Fruit fly (Drosophila melanogaster) whole organism, prepupa: Measurements from ENCODE around the gene wntD.

Experiments
- Blimp-1 ChIP-seq: fragments of 200-800 bp; sonication (Bioruptor generic); optimal IDR thresholded peaks from 3 replicates; lab custom pipeline; 2017; ENCODE audit warnings: missing biosample characterization, missing genetic modification characterization, mild to moderate bottlenecking, moderate library complexity, missing genetic modification reagents
- CG10669 ChIP-seq: fragments of 200-800 bp; sonication (Bioruptor generic); optimal IDR thresholded peaks from 3 replicates; lab custom pipeline; 2018; ENCODE audit warnings: missing biosample characterization, mild to moderate bottlenecking, missing genetic modification characterization, moderate library complexity
- CG11902 ChIP-seq: fragments of 200-800 bp; sonication (Bioruptor generic); optimal IDR thresholded peaks from 3 replicates; lab custom pipeline; 2016; ENCODE audit warnings: missing biosample characterization, missing genetic modification characterization
- CG15336 ChIP-seq: fragments of 200-800 bp; sonication (Bioruptor generic); IDR thresholded peaks from 2 replicates; pipeline ENCODE4 v1.3.6; 2022; ENCODE audit warnings: missing biosample characterization, missing genetic modification characterization
- CG16779 ChIP-seq: fragments of 200-800 bp; sonication (Bioruptor generic); optimal IDR thresholded peaks from 3 replicates; lab custom pipeline; 2017; ENCODE audit warnings: missing biosample characterization, mild to moderate bottlenecking, missing genetic modification characterization
- CG3032 ChIP-seq: fragments of 200-800 bp; optimal IDR thresholded peaks from 2 replicates; lab custom pipeline; 2019; ENCODE audit warnings: missing biosample characterization, mild to moderate bottlenecking, missing genetic modification characterization, moderate library complexity
- CG32006 ChIP-seq: fragments of 200-800 bp; sonication (Bioruptor generic); optimal IDR thresholded peaks from 3 replicates; lab custom pipeline; 2017; ENCODE audit warnings: missing biosample characterization, mild to moderate bottlenecking, missing genetic modification characterization
- CG34406 ChIP-seq: fragments of 200-800 bp; sonication (Bioruptor generic); optimal IDR thresholded peaks from 3 replicates; lab custom pipeline; 2016; ENCODE audit warnings: missing biosample characterization, missing genetic modification characterization
- CG3919 ChIP-seq: fragments of 200-800 bp; sonication (Bioruptor generic); optimal IDR thresholded peaks from 3 replicates; lab custom pipeline; 2016; ENCODE audit warnings: missing biosample characterization, missing genetic modification characterization
- CG6163 ChIP-seq: fragments of 200-800 bp; sonication (Bioruptor generic); IDR thresholded peaks from 3 replicates; pipeline ENCODE4 v1.3.6; 2022; ENCODE audit warnings: missing biosample characterization, missing genetic modification characterization
- CG6276 ChIP-seq: fragments of 200-800 bp; sonication (Bioruptor generic); optimal IDR thresholded peaks from 2 replicates; lab custom pipeline; 2017; ENCODE audit warnings: missing biosample characterization, mild to moderate bottlenecking, missing genetic modification characterization
- CG6792 ChIP-seq: fragments of 200-800 bp; sonication (Bioruptor generic); optimal IDR thresholded peaks from 3 replicates; lab custom pipeline; 2016; ENCODE audit warnings: missing biosample characterization, missing genetic modification characterization
- CG6854 ChIP-seq: fragments of 200-800 bp; sonication (Bioruptor generic); optimal IDR thresholded peaks from 2 replicates; lab custom pipeline; 2017; ENCODE audit warnings: missing biosample characterization, mild to moderate bottlenecking, missing genetic modification characterization
- CG7368 ChIP-seq: fragments of 200-800 bp; sonication (Bioruptor generic); optimal IDR thresholded peaks from 3 replicates; lab custom pipeline; 2016; ENCODE audit warnings: missing biosample characterization, missing genetic modification characterization
- CG8319 ChIP-seq: fragments of 200-800 bp; sonication (Bioruptor generic); optimal IDR thresholded peaks from 3 replicates; lab custom pipeline; 2016; ENCODE audit warnings: missing biosample characterization, missing genetic modification characterization
- CG8632 ChIP-seq: fragments of 200-800 bp; sonication (Bioruptor generic); optimal IDR thresholded peaks from 3 replicates; lab custom pipeline; 2016; ENCODE audit warnings: missing biosample characterization, missing genetic modification characterization
- CG9139 ChIP-seq: fragments of 200-800 bp; sonication (Bioruptor generic); optimal IDR thresholded peaks from 3 replicates; lab custom pipeline; 2017; ENCODE audit warnings: missing biosample characterization, mild to moderate bottlenecking, missing genetic modification characterization
- Eip75B ChIP-seq: fragments of 200-800 bp; sonication (Bioruptor generic); optimal IDR thresholded peaks from 3 replicates; lab custom pipeline; 2016; ENCODE audit warnings: missing biosample characterization, missing genetic modification characterization
- Eip93F ChIP-seq: fragments of 200-800 bp; sonication (Bioruptor generic); optimal IDR thresholded peaks from 2 replicates; lab custom pipeline; 2016; ENCODE audit warnings: missing biosample characterization, mild to moderate bottlenecking, missing genetic modification characterization
- Ets96B ChIP-seq: fragments of 200-800 bp; optimal IDR thresholded peaks from 2 replicates; lab custom pipeline; 2019; ENCODE audit warnings: missing biosample characterization, mild to moderate bottlenecking, missing genetic modification characterization, moderate library complexity
- Gug ChIP-seq: fragments of 200-800 bp; sonication (Bioruptor generic); IDR thresholded peaks from 2 replicates; pipeline ENCODE4 v1.3.6; 2022; ENCODE audit warnings: missing biosample characterization, missing genetic modification characterization
- Hr38 ChIP-seq: sonication (Bioruptor generic); optimal IDR thresholded peaks from 2 replicates; lab custom pipeline; 2016; ENCODE audit warnings: missing biosample characterization, missing genetic modification characterization
- Hr4 ChIP-seq: fragments of 200-800 bp; sonication (Bioruptor generic); optimal IDR thresholded peaks from 3 replicates; lab custom pipeline; 2016; ENCODE audit warnings: missing biosample characterization, missing genetic modification characterization
- Smox ChIP-seq: fragments of 200-800 bp; sonication (Bioruptor generic); optimal IDR thresholded peaks from 3 replicates; lab custom pipeline; 2016; ENCODE audit warnings: missing biosample characterization, missing genetic modification characterization
- Sox102F ChIP-seq: fragments of 200-800 bp; sonication (Bioruptor generic); optimal IDR thresholded peaks from 2 replicates; lab custom pipeline; 2016; ENCODE audit warnings: missing biosample characterization, mild to moderate bottlenecking, missing genetic modification characterization
- Sox14 ChIP-seq: fragments of 200-800 bp; sonication (Bioruptor generic); optimal IDR thresholded peaks from 3 replicates; lab custom pipeline; 2016; ENCODE audit warnings: missing biosample characterization, missing genetic modification characterization
- Sox15 ChIP-seq: fragments of 200-800 bp; sonication (Bioruptor generic); optimal IDR thresholded peaks from 3 replicates; lab custom pipeline; 2016; ENCODE audit warnings: missing biosample characterization, missing genetic modification characterization
- acj6 ChIP-seq: fragments of 200-800 bp; sonication (Bioruptor generic); optimal IDR thresholded peaks from 3 replicates; lab custom pipeline; 2016; ENCODE audit warnings: missing biosample characterization, missing genetic modification characterization
- cyc ChIP-seq: fragments of 200-800 bp; sonication (Bioruptor generic); optimal IDR thresholded peaks from 3 replicates; lab custom pipeline; 2016; ENCODE audit warnings: missing biosample characterization, missing genetic modification characterization
- esn ChIP-seq: fragments of 200-800 bp; sonication (Bioruptor generic); optimal IDR thresholded peaks from 2 replicates; lab custom pipeline; 2016; ENCODE audit warnings: missing biosample characterization, mild to moderate bottlenecking, missing genetic modification characterization, moderate library complexity
- fd59A ChIP-seq: fragments of 200-800 bp; sonication (Bioruptor generic); optimal IDR thresholded peaks from 2 replicates; lab custom pipeline; 2017; ENCODE audit warnings: missing biosample characterization, mild to moderate bottlenecking, missing genetic modification characterization, missing genetic modification reagents
- fd85E ChIP-seq: fragments of 200-800 bp; sonication (Bioruptor generic); optimal IDR thresholded peaks from 3 replicates; lab custom pipeline; 2016; ENCODE audit warnings: missing biosample characterization, missing genetic modification characterization
- net ChIP-seq: fragments of 200-800 bp; sonication (Bioruptor generic); optimal IDR thresholded peaks from 3 replicates; lab custom pipeline; 2016; ENCODE audit warnings: missing biosample characterization, missing genetic modification characterization
- pdm3 ChIP-seq: fragments of 200-800 bp; sonication (Bioruptor generic); optimal IDR thresholded peaks from 3 replicates; lab custom pipeline; 2016; ENCODE audit warnings: missing biosample characterization, missing genetic modification characterization
- salr ChIP-seq, 2 experiments: fragments of 200-800 bp; sonication (Bioruptor generic); optimal IDR thresholded peaks; 3 replicates each; lab custom pipeline; 2016 to 2018; ENCODE audit warnings: missing biosample characterization in 2 of 2, missing genetic modification characterization in 2 of 2, mild to moderate bottlenecking in 1 of 2
- spab ChIP-seq: fragments of 200-800 bp; sonication (Bioruptor generic); optimal IDR thresholded peaks from 2 replicates; lab custom pipeline; 2017; ENCODE audit warnings: missing biosample characterization, mild to moderate bottlenecking, missing genetic modification characterization, missing genetic modification reagents
- ss ChIP-seq, 2 experiments: fragments of 200-800 bp; sonication (Bioruptor generic); optimal IDR thresholded peaks; 2 replicates in 1 of 2; 3 replicates in 1 of 2; lab custom pipeline; 2017 to 2018; ENCODE audit warnings: mild to moderate bottlenecking in 2 of 2, missing biosample characterization in 2 of 2, missing genetic modification characterization in 2 of 2, moderate library complexity in 1 of 2
- svp ChIP-seq: fragments of 200-800 bp; sonication (Bioruptor generic); peaks from one replicate; lab custom pipeline; 2016; ENCODE audit warnings: missing biosample characterization, missing genetic modification characterization

The wntD gene

dm6 chr3R:13319873-13320272, 26.9 kb upstream of the wntD start (continued):
- TF ChIP-seq CG16779 (tag; lab: Kevin White, UChicago) (no peak), Ets96B (no peak), Smox (no peak), Hr4 (no peak), cyc (GFP tag; lab: Kevin White, UChicago) (no peak), ss (GFP tag; optimal IDR thresholded peaks at IDR 0.05; lab: Kevin White, UChicago) (no peak), acj6 (GFP tag; lab: Kevin White, UChicago) (peak; percentile 2), Gug (GFP tag; lab: Robert Waterston, UW) (no peak), CG7368 (GFP tag; lab: Kevin White, UChicago) (no peak), CG32006 (GFP tag; lab: Kevin White, UChicago) (no peak), CG6163 (GFP tag; lab: Robert Waterston, UW) (no peak), CG9139 (GFP tag; lab: Kevin White, UChicago) (no peak), salr (GFP tag; optimal IDR thresholded peaks at IDR 0.05; lab: Kevin White, UChicago) (peak in 1 of 2 experiments; percentile 8), CG10669 (no peak), Sox15 (no peak), fd59A (GFP tag; lab: Kevin White, UChicago) (no peak), Eip75B (GFP tag; lab: Kevin White, UChicago) (no peak), esn (GFP tag; lab: Kevin White, UChicago) (no peak), Eip93F (GFP tag; lab: Kevin White, UChicago) (no peak), Sox14 (GFP tag; lab: Kevin White, UChicago) (no peak), pdm3 (peak; percentile 16), Sox102F (GFP tag; lab: Kevin White, UChicago) (peak; percentile 43), net (peak; percentile 30), CG6276 (GFP tag; lab: Kevin White, UChicago) (no peak), CG6854 (GFP tag; lab: Kevin White, UChicago) (no peak), CG6792 (GFP tag; lab: Kevin White, UChicago) (no peak), CG3919 (GFP tag; lab: Kevin White, UChicago) (peak; percentile 40), CG3032 (tag; lab: Kevin White, UChicago) (no peak), spab (GFP tag; lab: Kevin White, UChicago) (no peak)

DNA sequence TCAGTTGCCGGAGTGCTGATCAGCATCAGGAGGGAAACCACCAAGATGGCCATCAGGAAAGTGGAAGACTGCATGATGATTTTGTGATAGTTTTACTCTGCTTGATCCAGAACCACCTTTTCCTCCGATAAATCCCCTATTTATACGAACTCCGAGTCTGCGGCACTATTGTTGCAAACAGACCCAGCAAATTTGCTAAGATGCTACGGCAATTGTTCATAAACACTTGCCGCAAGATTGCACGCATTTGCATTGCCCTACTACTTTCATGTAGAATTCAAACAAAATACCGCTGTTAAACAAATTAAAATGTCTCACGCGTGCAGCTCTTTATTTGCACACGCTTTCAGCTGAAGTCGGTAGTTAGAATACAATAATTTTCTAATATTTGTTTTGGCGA, 26.2 kb upstream of the wntD start, which contains the start of gene CG45080:
Gene CG45080 (minus strand): TSS at position 101 of the 400 bp plus-strand sequence.
- TF ChIP-seq CG8319 (GFP tag; lab: Kevin White, UChicago) (no peak), svp (GFP tag; lab: Kevin White, UChicago) (no peak), CG11902 (no peak), net (no peak), CG34406 (GFP tag; lab: Kevin White, UChicago) (no peak), Hr38 (GFP tag; lab: Kevin White, UChicago) (no peak), acj6 (GFP tag; lab: Kevin White, UChicago) (no peak)

- TF ChIP-seq Hr38 (GFP tag; lab: Kevin White, UChicago) (no peak), CG6854 (GFP tag; lab: Kevin White, UChicago) (no peak), CG7368 (GFP tag; lab: Kevin White, UChicago) (no peak), Blimp-1 (GFP tag; lab: Kevin White, UChicago) (no peak), fd85E (no peak), Sox14 (GFP tag; lab: Kevin White, UChicago) (no peak), CG15336 (GFP tag; lab: Robert Waterston, UW) (no peak), CG8632 (no peak)
- TF ChIP-seq, all 60 proteins: peak for 0
Measured at dm6 chr3R:13313088-13313487, 20.1 kb upstream of the wntD start, which contains the start of gene CG44142. TSS of gene CG44142 (minus strand) at chr3R:13313188.
